Worm (Caenorhabditis elegans) whole organism, L4/young adult: ENCODE measurements around the gene C16C8.7.

ENCODE experiments used
- W03F9.2 ChIP-seq: fragments of 150-350 bp; optimal IDR thresholded peaks from 2 replicates; lab custom pipeline; 2014; ENCODE audit warnings: missing biosample characterization, missing genetic modification characterization
- dao-5 ChIP-seq: sonication (generic microtip); optimal IDR thresholded peaks from 2 replicates; lab custom pipeline; 2016; ENCODE audit warnings: missing genotype, missing genetic modification characterization, moderate library complexity, missing compliant biosample characterization
- him-1 ChIP-seq: sonication (generic microtip); optimal IDR thresholded peaks from 2 replicates; lab custom pipeline; 2016; ENCODE audit warnings: missing genotype, missing genetic modification reagents, missing genetic modification characterization, missing compliant biosample characterization

DNA sequence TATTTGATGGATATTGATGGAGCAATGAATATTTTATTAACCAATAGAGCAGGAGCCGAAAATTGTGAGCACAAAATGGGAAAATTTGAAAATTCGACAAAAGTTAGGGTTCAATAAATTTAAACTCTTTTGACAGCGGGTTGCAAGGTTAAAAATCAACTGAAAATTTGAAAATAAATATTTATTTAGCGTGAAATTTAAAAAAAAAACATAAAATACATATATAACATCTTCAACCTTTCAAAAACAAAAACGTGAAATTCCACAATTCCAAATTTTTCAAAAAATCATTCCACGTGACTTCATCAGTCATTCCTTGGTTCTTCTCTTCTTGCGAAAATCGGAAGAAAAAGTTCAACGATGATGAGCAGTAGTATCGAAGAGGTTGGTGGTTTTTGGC is 30.5 kb downstream of the C16C8.7 start, which contains the start of gene C16C8.18:
- TF ChIP-seq W03F9.2 (tag; lab: Kevin White, UChicago): no peak
- TF ChIP-seq him-1 (tag; lab: Kevin White, UChicago): no peak
- TF ChIP-seq dao-5 (tag; lab: Kevin White, UChicago): no peak
